Worm (Caenorhabditis elegans) whole organism, midembryonic: Measurements from ENCODE around the gene C14E2.4.

Experiments
- T22C8.4 ChIP-seq: fragments of 200-800 bp; sonication (Bioruptor generic); IDR thresholded peaks from 2 replicates; pipeline ENCODE4 v1.3.6; 2022; ENCODE audit warnings: missing genetic modification characterization, missing compliant biosample characterization
- cog-1 ChIP-seq: sonication (generic microtip); optimal IDR thresholded peaks from 2 replicates; lab custom pipeline; 2016; ENCODE audit warnings: missing genetic modification characterization, missing compliant biosample characterization
- flt-1 ChIP-seq: fragments of 200-800 bp; sonication (Bioruptor generic); IDR thresholded peaks from 2 replicates; pipeline ENCODE4 v1.3.6; 2022; ENCODE audit warnings: missing genetic modification characterization, missing compliant biosample characterization
- klf-2 ChIP-seq: fragments of 200-800 bp; sonication (Bioruptor generic); conservative IDR thresholded peaks from 2 replicates; pipeline ENCODE4 v1.3.6; 2022; ENCODE audit warnings: missing genetic modification reagents, missing genetic modification characterization, missing compliant biosample characterization
- tab-1 ChIP-seq: fragments of 200-800 bp; sonication (Bioruptor generic); IDR thresholded peaks from 2 replicates; pipeline ENCODE4 v1.3.6; 2022; ENCODE audit warnings: missing genetic modification characterization, missing compliant biosample characterization
- ztf-23 ChIP-seq: fragments of 200-800 bp; sonication (Bioruptor generic); IDR thresholded peaks from 2 replicates; pipeline ENCODE4 v1.3.6; 2022; ENCODE audit warnings: missing genetic modification reagents, missing genetic modification characterization, missing compliant biosample characterization
- ztf-29 ChIP-seq: fragments of 200-800 bp; sonication (Bioruptor generic); IDR thresholded peaks from 2 replicates; pipeline ENCODE4 v1.3.6; 2022; ENCODE audit warnings: missing genetic modification reagents, missing genetic modification characterization, missing compliant biosample characterization

ce11 chrX:1796067-1796466 lies 25.1 kb downstream of the C14E2.4 start:
- TF ChIP-seq flt-1 (GFP tag; lab: Robert Waterston, UW) (no peak), ztf-29 (GFP tag; lab: Robert Waterston, UW) (no peak), tab-1 (GFP tag; lab: Robert Waterston, UW) (no peak), cog-1 (no peak), T22C8.4 (GFP tag; lab: Robert Waterston, UW) (no peak), klf-2 (GFP tag; lab: Robert Waterston, UW) (no peak), ztf-23 (GFP tag; lab: Robert Waterston, UW) (no peak)
